Worm (Caenorhabditis elegans): ENCODE data around the gene Y41E3.22.

ce11 chrIV:14981311-14981710, 30.8 kb downstream of the Y41E3.22 start, which contains the start of gene atln-2:
- no peak for TF ChIP-seq him-1 (tag; optimal IDR thresholded peaks at IDR 0.05)
- no peak for TF ChIP-seq dao-5 (tag; optimal IDR thresholded peaks at IDR 0.05)
